Worm (Caenorhabditis elegans): ENCODE measurements around the gene Y73C8B.1.

Gene Y73C8B.1

ce11 chrV:3196832-3197329 is at the start of gene Y73C8B.1, which contains the start of gene Y73C8B.5:
Gene Y73C8B.1 (minus strand): TSS chrV:3196882.
Gene Y73C8B.5 (plus strand): TSS chrV:3197268.
- peak; percentile 61 for TF ChIP-seq grh-1 (GFP tag; IDR thresholded peaks at IDR 0.05)
- TF ChIP-seq nhr-11 (tag; optimal IDR thresholded peaks at IDR 0.05), result peak; percentile 42
- peak; percentile 8 for TF ChIP-seq snu-23 (GFP tag; optimal IDR thresholded peaks at IDR 0.05)
- TF ChIP-seq unc-130 (tag; optimal IDR thresholded peaks at IDR 0.05), result no peak
- TF ChIP-seq nhr-85 (tag), result peak; percentile 2
- TF ChIP-seq alr-1 (tag; optimal IDR thresholded peaks at IDR 0.05; ENCODE audit: borderline replicate concordance), result no peak
- peak; percentile 33 for TF ChIP-seq nhr-20 (tag; optimal IDR thresholded peaks at IDR 0.05)
- peak in 1 of 2 experiments; percentile 45 for TF ChIP-seq lin-35 (GFP tag; optimal IDR thresholded peaks at IDR 0.05)
- TF ChIP-seq nhr-71 (tag; optimal IDR thresholded peaks at IDR 0.05), result peak; percentile 29

ce11 chrV:3244703-3245102 is 48.0 kb upstream of the Y73C8B.1 start, which contains the start of gene srj-7:
Gene srj-7 (plus strand): TSS chrV:3245003.
- TF ChIP-seq grh-1 (GFP tag; IDR thresholded peaks at IDR 0.05), result no peak
- TF ChIP-seq lin-35 (GFP tag; optimal IDR thresholded peaks at IDR 0.05), result no peak
- TF ChIP-seq efl-1 (optimal IDR thresholded peaks at IDR 0.05), result no peak
- TF ChIP-seq efl-1 (GFP tag; optimal IDR thresholded peaks at IDR 0.05 in 1 of 2), result peak in 1 of 2 experiments; percentile 55

DNA sequence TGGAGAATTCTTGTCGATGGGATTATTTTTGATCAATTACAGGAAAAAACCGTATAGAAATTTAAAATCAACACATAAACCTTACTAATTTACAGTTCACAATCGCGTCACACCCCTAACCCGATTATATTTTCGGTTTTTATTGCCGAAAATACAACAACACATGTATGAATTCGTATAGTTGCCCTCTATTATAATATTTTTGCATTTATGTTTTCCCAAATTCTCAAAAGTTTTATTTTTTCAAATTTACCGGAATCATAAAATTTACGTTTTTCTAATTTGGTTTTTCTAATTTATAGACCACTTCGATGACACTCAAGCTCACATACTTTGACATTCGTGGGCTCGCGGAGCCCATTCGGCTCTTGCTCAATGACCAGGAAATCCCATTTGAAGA is 46.3 kb upstream of the Y73C8B.1 start, which contains the start of gene gst-23:
Gene gst-23 (plus strand): TSS at position 301 of the 400 bp plus-strand sequence.
- TF ChIP-seq efl-1 (optimal IDR thresholded peaks at IDR 0.05) (no peak), efl-1 (GFP tag; optimal IDR thresholded peaks at IDR 0.05 in 1 of 2) (no peak), ceh-82 (tag; optimal IDR thresholded peaks at IDR 0.05) (no peak), xbp-1 (tag; optimal IDR thresholded peaks at IDR 0.05) (no peak), vab-15 (tag; optimal IDR thresholded peaks at IDR 0.05) (no peak), nhr-12 (tag; optimal IDR thresholded peaks at IDR 0.05) (no peak), skn-1 (tag; optimal IDR thresholded peaks at IDR 0.05) (no peak), lsy-2 (tag; optimal IDR thresholded peaks at IDR 0.05) (no peak), nhr-71 (tag; optimal IDR thresholded peaks at IDR 0.05) (no peak), hpl-2 (GFP tag; optimal IDR thresholded peaks at IDR 0.05) (no peak), snpc-4 (tag; optimal IDR thresholded peaks at IDR 0.05) (no peak), C16A3.4 (tag; optimal IDR thresholded peaks at IDR 0.05) (no peak), aha-1 (tag; optimal IDR thresholded peaks at IDR 0.05) (no peak), nhr-76 (tag; optimal IDR thresholded peaks at IDR 0.05) (no peak), irx-1 (tag; optimal IDR thresholded peaks at IDR 0.05) (no peak), aly-2 (tag; optimal IDR thresholded peaks at IDR 0.05) (no peak), lin-14 (GFP tag; optimal IDR thresholded peaks at IDR 0.05) (no peak), pag-3 (tag; optimal IDR thresholded peaks at IDR 0.05; ENCODE audit: borderline replicate concordance, insufficient read depth) (no peak), nhr-77 (tag; optimal IDR thresholded peaks at IDR 0.05) (no peak)

ce11 chrV:3241175-3241574 is 44.5 kb upstream of the Y73C8B.1 start, which contains the start of gene srj-11:
Gene srj-11 (plus strand): TSS chrV:3241424.
- no peak for TF ChIP-seq efl-1 (optimal IDR thresholded peaks at IDR 0.05)
- TF ChIP-seq efl-1 (GFP tag; optimal IDR thresholded peaks at IDR 0.05 in 1 of 2), result no peak
- TF ChIP-seq mab-9 (GFP tag; IDR thresholded peaks at IDR 0.05), result no peak
- no peak for TF ChIP-seq dpl-1 (GFP tag; optimal IDR thresholded peaks at IDR 0.05)
- TF ChIP-seq irx-1 (tag; optimal IDR thresholded peaks at IDR 0.05), result no peak
- no peak for TF ChIP-seq egl-27 (tag; optimal IDR thresholded peaks at IDR 0.05)
- no peak for TF ChIP-seq zip-4 (GFP tag; optimal IDR thresholded peaks at IDR 0.05)
- TF ChIP-seq unc-130 (tag; optimal IDR thresholded peaks at IDR 0.05), result no peak
- TF ChIP-seq grh-1 (GFP tag; IDR thresholded peaks at IDR 0.05), result no peak

DNA sequence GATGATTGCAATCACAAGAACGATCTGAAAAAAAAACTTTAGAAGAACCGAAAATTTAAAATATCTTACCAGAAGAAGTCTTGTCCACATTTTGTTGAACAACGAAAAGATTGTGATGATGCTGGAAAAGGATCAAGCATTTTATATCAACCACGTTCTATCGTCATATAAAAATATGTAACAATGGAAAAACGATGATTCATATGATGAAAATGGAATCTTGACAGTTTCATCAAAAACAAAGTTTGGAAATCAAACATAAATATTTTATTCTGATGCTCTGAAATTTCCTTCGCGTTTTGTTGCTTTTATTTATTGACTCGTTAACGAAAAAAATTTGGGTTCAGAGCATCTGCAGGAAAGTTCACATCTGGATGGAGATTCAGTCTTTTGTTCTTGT is 39.9 kb upstream of the Y73C8B.1 start, which contains the start of the genes K08D9.9 and str-16:
Gene K08D9.9 (minus strand): TSS at position 101 of the 400 bp plus-strand sequence.
Gene str-16 (plus strand): TSS at position 266 of the 400 bp plus-strand sequence.
- TF ChIP-seq nhr-11 (tag; optimal IDR thresholded peaks at IDR 0.05) (no peak), sup-37 (GFP tag; optimal IDR thresholded peaks at IDR 0.05) (no peak), zag-1 (tag; optimal IDR thresholded peaks at IDR 0.05) (no peak), grh-1 (GFP tag; IDR thresholded peaks at IDR 0.05) (no peak), hlh-4 (tag; optimal IDR thresholded peaks at IDR 0.05) (no peak), aly-2 (tag; optimal IDR thresholded peaks at IDR 0.05) (no peak), pag-3 (tag; optimal IDR thresholded peaks at IDR 0.05; ENCODE audit: borderline replicate concordance, insufficient read depth) (no peak), ama-1 (optimal IDR thresholded peaks at IDR 0.05) (no peak), fkh-4 (tag; optimal IDR thresholded peaks at IDR 0.05; ENCODE audit: borderline replicate concordance) (no peak), unc-86 (tag; optimal IDR thresholded peaks at IDR 0.05) (no peak), ces-1 (GFP tag; optimal IDR thresholded peaks at IDR 0.05) (no peak), elt-2 (tag; optimal IDR thresholded peaks at IDR 0.05) (no peak), nhr-20 (tag; optimal IDR thresholded peaks at IDR 0.05) (no peak)
